Fruit fly (Drosophila melanogaster): ENCODE data around the gene CG3062.

dm6 chrX:4660642-4661252, 16.1 kb upstream of the CG3062 start:
- no peak for TF ChIP-seq Hmr (GFP tag; optimal IDR thresholded peaks at IDR 0.05)
- TF ChIP-seq CG6272 (GFP tag; IDR thresholded peaks at IDR 0.05): no peak
- no peak for TF ChIP-seq lilli (GFP tag; optimal IDR thresholded peaks at IDR 0.05)
- no peak for TF ChIP-seq CG13123 (GFP tag; optimal IDR thresholded peaks at IDR 0.05)
- TF ChIP-seq CG14441 (GFP tag; IDR thresholded peaks at IDR 0.05): no peak
- no peak for TF ChIP-seq Sin3A (optimal IDR thresholded peaks at IDR 0.05)
- no peak for TF ChIP-seq CG4282 (GFP tag; optimal IDR thresholded peaks at IDR 0.05)
- TF ChIP-seq CG7786 (GFP tag; optimal IDR thresholded peaks at IDR 0.05): no peak
- no peak for TF ChIP-seq mirr (GFP tag; optimal IDR thresholded peaks at IDR 0.05)
- TF ChIP-seq CG6791 (GFP tag; IDR thresholded peaks at IDR 0.05; ENCODE audit: partially characterized antibody): no peak
- no peak for TF ChIP-seq Rfx (GFP tag; IDR thresholded peaks at IDR 0.05)
- TF ChIP-seq grau (tag; optimal IDR thresholded peaks at IDR 0.05): no peak

Data from whole organism, embryonic.